Fruit fly (Drosophila melanogaster) whole organism, prepupa: ENCODE measurements around the gene CG5180.

Experiments
- Blimp-1 ChIP-seq: fragments of 200-800 bp; sonication (Bioruptor generic); optimal IDR thresholded peaks from 3 replicates; lab custom pipeline; 2017; ENCODE audit warnings: missing biosample characterization, missing genetic modification characterization, mild to moderate bottlenecking, moderate library complexity, missing genetic modification reagents
- Sox15 ChIP-seq: fragments of 200-800 bp; sonication (Bioruptor generic); optimal IDR thresholded peaks from 3 replicates; lab custom pipeline; 2016; ENCODE audit warnings: missing biosample characterization, missing genetic modification characterization

DNA sequence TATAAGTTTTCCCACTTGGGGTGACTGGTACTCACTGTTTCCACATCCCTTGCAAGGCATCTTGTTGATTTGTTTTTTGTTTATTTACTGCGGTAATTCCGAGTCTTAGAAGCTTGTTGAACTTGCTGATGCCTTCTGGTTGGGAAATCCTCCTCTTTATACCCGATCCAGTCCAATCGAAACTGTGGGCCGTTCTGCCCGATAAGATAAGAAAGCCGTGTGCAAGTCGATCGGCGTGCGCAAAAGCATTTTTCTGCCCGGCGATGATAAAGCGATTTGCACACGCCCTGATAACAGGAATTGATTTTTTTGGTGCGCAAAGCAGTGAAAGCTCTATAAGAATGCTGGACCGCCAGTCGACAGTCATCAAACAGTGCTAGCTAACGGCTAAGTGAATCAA, 23.2 kb upstream of the CG5180 start, which contains the start of the genes MtnE and MtnD:
- no peak for TF ChIP-seq Sox15
- TF ChIP-seq Blimp-1 (GFP tag; lab: Kevin White, UChicago), result no peak
